Fruit fly (Drosophila melanogaster) whole organism, adult: ENCODE data around the gene CG43980.

ENCODE experiments used
- CG11617 ChIP-seq: fragments of 200-800 bp; sonication (Bioruptor generic); optimal IDR thresholded peaks from 2 replicates; lab custom pipeline; 2017; ENCODE audit warnings: mild to moderate bottlenecking, missing biosample characterization, missing genetic modification reagents, missing genetic modification characterization
- CG12768 ChIP-seq: fragments of 200-800 bp; sonication (Bioruptor generic); optimal IDR thresholded peaks from 2 replicates; lab custom pipeline; 2017; ENCODE audit warnings: missing biosample characterization, missing genetic modification characterization, mild to moderate bottlenecking, moderate library complexity, missing genetic modification reagents
- CG14711 ChIP-seq: fragments of 200-800 bp; sonication (Bioruptor generic); optimal IDR thresholded peaks from 2 replicates; lab custom pipeline; 2018; ENCODE audit warnings: missing biosample characterization, mild to moderate bottlenecking, missing genetic modification characterization, moderate library complexity
- CG1620 ChIP-seq: fragments of 200-800 bp; sonication (Bioruptor generic); optimal IDR thresholded peaks from 2 replicates; lab custom pipeline; 2016; ENCODE audit warnings: missing biosample characterization, missing genetic modification characterization
- CG33017 ChIP-seq: fragments of 200-800 bp; sonication (Bioruptor generic); optimal IDR thresholded peaks from 2 replicates; lab custom pipeline; 2018; ENCODE audit warnings: missing biosample characterization, mild to moderate bottlenecking, missing genetic modification characterization, moderate library complexity
- CG5204 ChIP-seq: fragments of 200-800 bp; sonication (Bioruptor generic); optimal IDR thresholded peaks from 2 replicates; lab custom pipeline; 2016; ENCODE audit warnings: missing biosample characterization, missing genetic modification characterization
- CG7045 ChIP-seq: fragments of 200-800 bp; sonication (Bioruptor generic); optimal IDR thresholded peaks from 2 replicates; lab custom pipeline; 2017; ENCODE audit warnings: missing biosample characterization, mild to moderate bottlenecking, missing genetic modification characterization
- CG7101 ChIP-seq: fragments of 200-800 bp; sonication (Bioruptor generic); optimal IDR thresholded peaks from 2 replicates; lab custom pipeline; 2018; ENCODE audit warnings: missing biosample characterization, mild to moderate bottlenecking, missing genetic modification characterization, moderate library complexity
- Clk ChIP-seq: fragments of 200-800 bp; sonication (Bioruptor generic); optimal IDR thresholded peaks from 2 replicates; lab custom pipeline; 2017; ENCODE audit warnings: missing biosample characterization, missing genetic modification characterization
- Crg-1 ChIP-seq: fragments of 200-800 bp; sonication (Bioruptor generic); optimal IDR thresholded peaks from 2 replicates; lab custom pipeline; 2016; ENCODE audit warnings: missing biosample characterization, missing genetic modification characterization
- Hr96 ChIP-seq: fragments of 200-800 bp; sonication (Bioruptor generic); optimal IDR thresholded peaks from 2 replicates; lab custom pipeline; 2016; ENCODE audit warnings: missing biosample characterization, missing genetic modification characterization
- Mnt ChIP-seq: fragments of 200-800 bp; sonication (Bioruptor generic); optimal IDR thresholded peaks from 2 replicates; lab custom pipeline; 2016; ENCODE audit warnings: missing biosample characterization, mild to moderate bottlenecking, missing genetic modification characterization
- bab1 ChIP-seq: fragments of 200-800 bp; sonication (Bioruptor generic); optimal IDR thresholded peaks from 3 replicates; lab custom pipeline; 2019; ENCODE audit warnings: missing biosample characterization, mild to moderate bottlenecking, missing genetic modification characterization, moderate library complexity
- cic ChIP-seq: fragments of 200-800 bp; sonication (Bioruptor generic); optimal IDR thresholded peaks from 2 replicates; lab custom pipeline; 2017; ENCODE audit warnings: missing biosample characterization, mild to moderate bottlenecking, missing genetic modification characterization, moderate library complexity
- cnc ChIP-seq, 2 experiments: fragments of >200 bp; optimal IDR thresholded peaks; 2 replicates each; lab custom pipeline; 2017
- kay ChIP-seq: fragments of 200-800 bp; sonication (Bioruptor generic); peaks from one replicate; lab custom pipeline; 2016; ENCODE audit warnings: missing biosample characterization, missing genetic modification characterization, borderline replicate concordance
- ovo ChIP-seq: fragments of 200-800 bp; sonication (Bioruptor generic); optimal IDR thresholded peaks from 2 replicates; lab custom pipeline; 2016; ENCODE audit warnings: missing biosample characterization, missing genetic modification characterization
- pad ChIP-seq: fragments of 200-800 bp; sonication (Bioruptor generic); optimal IDR thresholded peaks from 3 replicates; lab custom pipeline; 2017; ENCODE audit warnings: missing biosample characterization, missing genetic modification characterization, mild to moderate bottlenecking, moderate library complexity, missing genetic modification reagents
- tj ChIP-seq: fragments of 200-800 bp; sonication (Bioruptor generic); optimal IDR thresholded peaks from 3 replicates; lab custom pipeline; 2017; ENCODE audit warnings: missing biosample characterization, mild to moderate bottlenecking, missing genetic modification characterization, moderate library complexity
- toe ChIP-seq: fragments of 200-800 bp; sonication (Bioruptor generic); optimal IDR thresholded peaks from 2 replicates; lab custom pipeline; 2016; ENCODE audit warnings: missing biosample characterization, missing genetic modification characterization

The CG43980 gene

dm6 chr3L:21642908-21643572 is 1.7 kb upstream of the CG43980 start:
- TF ChIP-seq ovo (GFP tag; lab: Kevin White, UChicago) (no peak), CG7101 (no peak)

- TF ChIP-seq CG1620 (GFP tag; lab: Kevin White, UChicago): no peak
- no peak for TF ChIP-seq kay (GFP tag; lab: Kevin White, UChicago)
- no peak for TF ChIP-seq cnc (optimal IDR thresholded peaks at IDR 0.05; lab: Kevin White, UChicago)
- TF ChIP-seq Clk (GFP tag; lab: Kevin White, UChicago): no peak
- no peak for TF ChIP-seq cic
- no peak for TF ChIP-seq pad
- TF ChIP-seq CG11617 (GFP tag; lab: Kevin White, UChicago): no peak
- no peak for TF ChIP-seq Mnt (GFP tag; lab: Kevin White, UChicago)
- no peak for TF ChIP-seq Crg-1 (GFP tag; lab: Kevin White, UChicago)
- no peak for TF ChIP-seq ovo (GFP tag; lab: Kevin White, UChicago)
- no peak for TF ChIP-seq toe (GFP tag; lab: Kevin White, UChicago)
- no peak for TF ChIP-seq CG14711 (tag; lab: Kevin White, UChicago)
- TF ChIP-seq CG12768 (GFP tag; lab: Kevin White, UChicago): no peak
- TF ChIP-seq CG7101: no peak
- TF ChIP-seq tj (GFP tag; lab: Kevin White, UChicago): no peak
- TF ChIP-seq CG7045: no peak
- TF ChIP-seq CG33017 (tag; lab: Kevin White, UChicago): no peak
Measured at dm6 chr3L:21644176-21644575, 582 bp upstream of the CG43980 start.

- TF ChIP-seq Hr96 (GFP tag; lab: Kevin White, UChicago): no peak
- TF ChIP-seq toe (GFP tag; lab: Kevin White, UChicago): no peak
- no peak for TF ChIP-seq Clk (GFP tag; lab: Kevin White, UChicago)
- TF ChIP-seq Crg-1 (GFP tag; lab: Kevin White, UChicago): no peak
- TF ChIP-seq Mnt (GFP tag; lab: Kevin White, UChicago): no peak
- no peak for TF ChIP-seq CG33017 (tag; lab: Kevin White, UChicago)
Measured at dm6 chr3L:21645878-21646277, 1.1 kb downstream of the CG43980 start.

- no peak for TF ChIP-seq CG1620 (GFP tag; lab: Kevin White, UChicago)
Measured at dm6 chr3L:21647853-21648252, 3.1 kb downstream of the CG43980 start.

dm6 chr3L:21651412-21651811 is 6.7 kb downstream of the CG43980 start:
- TF ChIP-seq CG5204 (GFP tag; lab: Kevin White, UChicago) (no peak), Crg-1 (GFP tag; lab: Kevin White, UChicago) (no peak), CG7101 (no peak), tj (GFP tag; lab: Kevin White, UChicago) (no peak), Mnt (GFP tag; lab: Kevin White, UChicago) (no peak), CG33017 (tag; lab: Kevin White, UChicago) (no peak), CG14711 (tag; lab: Kevin White, UChicago) (no peak), CG7045 (no peak), Clk (GFP tag; lab: Kevin White, UChicago) (no peak), bab1 (GFP tag; lab: Kevin White, UChicago) (no peak)

- no peak for TF ChIP-seq CG14711 (tag; lab: Kevin White, UChicago)
- TF ChIP-seq bab1 (GFP tag; lab: Kevin White, UChicago): no peak
- TF ChIP-seq Hr96 (GFP tag; lab: Kevin White, UChicago): no peak
- TF ChIP-seq cnc (optimal IDR thresholded peaks at IDR 0.05; lab: Kevin White, UChicago): no peak
- TF ChIP-seq CG33017 (tag; lab: Kevin White, UChicago): no peak
Measured at dm6 chr3L:21652124-21652523, 7.4 kb downstream of the CG43980 start.

- TF ChIP-seq CG5204 (GFP tag; lab: Kevin White, UChicago) (peak; percentile 47), bab1 (GFP tag; lab: Kevin White, UChicago) (peak; percentile 67), toe (GFP tag; lab: Kevin White, UChicago) (peak; percentile 32), cic (no peak), pad (no peak), CG33017 (tag; lab: Kevin White, UChicago) (no peak), Mnt (GFP tag; lab: Kevin White, UChicago) (no peak), CG14711 (tag; lab: Kevin White, UChicago) (no peak), CG12768 (GFP tag; lab: Kevin White, UChicago) (no peak), kay (GFP tag; lab: Kevin White, UChicago) (peak; percentile 10), Clk (GFP tag; lab: Kevin White, UChicago) (no peak), CG1620 (GFP tag; lab: Kevin White, UChicago) (peak; percentile 50), Crg-1 (GFP tag; lab: Kevin White, UChicago) (no peak), cnc (optimal IDR thresholded peaks at IDR 0.05; lab: Kevin White, UChicago) (no peak), Hr96 (GFP tag; lab: Kevin White, UChicago) (peak; percentile 58), ovo (GFP tag; lab: Kevin White, UChicago) (peak; percentile 0)
Measured at dm6 chr3L:21652768-21653167, 8.0 kb downstream of the CG43980 start.
